Fruit fly (Drosophila melanogaster) whole organism, embryonic: ENCODE results near the gene CG3008.

Source experiments
- CG11093 ChIP-seq: fragments of 200-800 bp; sonication (Bioruptor generic); IDR thresholded peaks from 3 replicates; pipeline ENCODE4 v1.3.6; 2022; ENCODE audit warnings: missing biosample characterization, missing genetic modification characterization
- CG12071 ChIP-seq: fragments of 200-800 bp; sonication (Bioruptor generic); optimal IDR thresholded peaks from 3 replicates; lab custom pipeline; 2018; ENCODE audit warnings: missing biosample characterization, mild to moderate bottlenecking, missing genetic modification characterization
- CG15073 ChIP-seq: fragments of 200-800 bp; sonication (Bioruptor generic); optimal IDR thresholded peaks from 2 replicates; lab custom pipeline; 2016; ENCODE audit warnings: missing biosample characterization, missing genetic modification characterization
- CG17802 ChIP-seq: fragments of 200-800 bp; sonication (Bioruptor generic); optimal IDR thresholded peaks from 2 replicates; lab custom pipeline; 2018; ENCODE audit warnings: missing biosample characterization, mild to moderate bottlenecking, missing genetic modification characterization, moderate library complexity
- CG3065 ChIP-seq: fragments of 200-800 bp; sonication (Bioruptor generic); optimal IDR thresholded peaks from 2 replicates; lab custom pipeline; 2016; ENCODE audit warnings: missing biosample characterization, missing genetic modification characterization
- CG34224 ChIP-seq: fragments of 200-800 bp; sonication (Bioruptor generic); IDR thresholded peaks from 3 replicates; pipeline ENCODE4 v1.3.6; 2022; ENCODE audit warnings: missing biosample characterization, missing genetic modification characterization; ENCODE audit not compliant: partially characterized antibody
- CG6813 ChIP-seq: fragments of 200-800 bp; sonication (Bioruptor generic); optimal IDR thresholded peaks from 2 replicates; lab custom pipeline; 2017; ENCODE audit warnings: missing biosample characterization, missing genetic modification characterization, mild to moderate bottlenecking, moderate library complexity, missing genetic modification reagents
- CG8290 ChIP-seq, 3 experiments: fragments of 200-800 bp; sonication (Bioruptor generic); optimal IDR thresholded peaks; 2 replicates each; lab custom pipeline; 2016 to 2019; ENCODE audit warnings: missing biosample characterization in 3 of 3, missing genetic modification characterization in 3 of 3, mild to moderate bottlenecking in 2 of 3, moderate library complexity in 1 of 3
- MBD-R2 ChIP-seq: fragments of 200-800 bp; sonication (Bioruptor generic); IDR thresholded peaks from 2 replicates; pipeline ENCODE4 v1.3.6; 2022; ENCODE audit warnings: missing biosample characterization, missing genetic modification characterization
- ci ChIP-seq: fragments of 200-800 bp; sonication (Bioruptor generic); IDR thresholded peaks from 3 replicates; pipeline ENCODE4 v1.3.6; 2022; ENCODE audit warnings: missing biosample characterization, missing genetic modification characterization
- ind ChIP-seq: fragments of 200-800 bp; sonication (Bioruptor generic); optimal IDR thresholded peaks from 3 replicates; lab custom pipeline; 2016; ENCODE audit warnings: missing biosample characterization, missing genetic modification characterization
- lab ChIP-seq: fragments of 200-800 bp; sonication (Bioruptor generic); optimal IDR thresholded peaks from 3 replicates; lab custom pipeline; 2017; ENCODE audit warnings: missing biosample characterization, missing genetic modification characterization, mild to moderate bottlenecking, moderate library complexity, missing genetic modification reagents
- zf30C ChIP-seq: fragments of 200-800 bp; sonication (Bioruptor generic); optimal IDR thresholded peaks from 3 replicates; lab custom pipeline; 2018; ENCODE audit warnings: missing biosample characterization, mild to moderate bottlenecking, missing genetic modification characterization

DNA sequence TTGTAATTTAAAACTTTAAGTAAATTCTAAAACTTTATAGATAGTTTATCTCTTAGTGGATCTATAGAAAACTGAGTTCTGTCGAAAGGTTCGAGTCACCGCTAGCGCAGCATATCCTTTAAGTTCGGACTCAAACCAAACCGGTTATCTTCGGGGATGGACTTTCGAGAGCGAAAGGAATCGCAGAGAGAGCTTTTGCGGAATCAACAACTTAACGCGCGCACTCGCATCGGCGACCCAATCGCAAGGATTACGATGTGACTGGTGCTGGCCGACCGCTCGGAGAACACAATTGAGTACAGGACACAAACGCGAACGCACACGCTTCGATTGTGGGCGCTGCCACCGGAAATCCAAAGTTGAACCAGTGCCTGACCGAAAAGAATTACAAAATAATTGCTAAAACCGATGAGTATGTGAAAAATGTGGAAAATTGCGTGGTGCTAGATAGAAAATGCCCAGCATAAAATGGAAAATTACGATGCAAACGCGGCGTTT, 30.4 kb upstream of the CG3008 start, which contains the start of gene smog:
- no peak for TF ChIP-seq CG8290 (GFP tag; optimal IDR thresholded peaks at IDR 0.05; lab: Kevin White, UChicago)
- no peak for TF ChIP-seq CG8290 (tag; optimal IDR thresholded peaks at IDR 0.05; lab: Kevin White, UChicago)
- TF ChIP-seq lab: no peak
- no peak for TF ChIP-seq CG12071 (GFP tag; lab: Kevin White, UChicago)
- TF ChIP-seq CG3065 (GFP tag; lab: Kevin White, UChicago): no peak
- no peak for TF ChIP-seq zf30C (GFP tag; lab: Kevin White, UChicago)
- no peak for TF ChIP-seq ind (GFP tag; lab: Kevin White, UChicago)
- TF ChIP-seq MBD-R2 (GFP tag; lab: Robert Waterston, UW): no peak
- TF ChIP-seq CG6813 (GFP tag; lab: Kevin White, UChicago): no peak
- TF ChIP-seq CG15073 (GFP tag; lab: Kevin White, UChicago): no peak
- TF ChIP-seq CG17802: no peak
- TF ChIP-seq CG34224: no peak
- TF ChIP-seq ci (GFP tag; lab: Robert Waterston, UW): no peak
- no peak for TF ChIP-seq CG11093
